Worm (Caenorhabditis elegans) whole organism, L4 larva: ENCODE data around the gene Y50D7A.8.
A peak's percentile ranks its signal among the peaks of the same experiment; 100 is the strongest.

Experiments used
- D1046.2 ChIP-seq: fragments of 200-800 bp; sonication (Bioruptor generic); IDR thresholded peaks from 2 replicates; pipeline ENCODE4 v1.3.6; 2022; ENCODE audit warnings: missing genetic modification characterization, missing compliant biosample characterization
- F37D6.2 ChIP-seq: sonication (generic microtip); optimal IDR thresholded peaks from 2 replicates; lab custom pipeline; 2016; ENCODE audit warnings: mild to moderate bottlenecking, missing genetic modification characterization, missing compliant biosample characterization
- R02D3.7 ChIP-seq: fragments of 150-350 bp; sonication (generic microtip); optimal IDR thresholded peaks from 3 replicates; lab custom pipeline; 2014; ENCODE audit warnings: missing biosample characterization, missing genetic modification characterization
- T26A8.4 ChIP-seq: fragments of 200-800 bp; sonication (Bioruptor generic); IDR thresholded peaks from 2 replicates; pipeline ENCODE4 v1.3.6; 2022; ENCODE audit warnings: missing genetic modification characterization, missing compliant biosample characterization
- Y105C5A.15 ChIP-seq: fragments of 200-800 bp; sonication (Bioruptor generic); IDR thresholded peaks from 2 replicates; pipeline ENCODE4 v1.3.6; 2022; ENCODE audit warnings: missing genetic modification characterization, missing compliant biosample characterization
- Y48G9A.11 ChIP-seq: fragments of 200-800 bp; sonication (Bioruptor generic); IDR thresholded peaks from 2 replicates; pipeline ENCODE4 v1.3.6; 2022; ENCODE audit warnings: missing genetic modification reagents, missing genetic modification characterization, missing compliant biosample characterization
- ZK546.5 ChIP-seq, 2 experiments: sonication (generic microtip); optimal IDR thresholded peaks; 2 replicates each; lab custom pipeline; 2017; ENCODE audit warnings: missing biosample characterization in 2 of 2, missing genetic modification characterization in 2 of 2
- aha-1 ChIP-seq: fragments of 150-350 bp; peaks from one replicate; lab custom pipeline; 2014; ENCODE audit warnings: missing biosample characterization, missing genetic modification characterization
- ama-1 ChIP-seq: fragments of 150-350 bp; optimal IDR thresholded peaks from 2 replicates; lab custom pipeline; 2014; ENCODE audit warnings: inconsistent platforms, mixed read lengths
- arid-1 ChIP-seq: fragments of 200-800 bp; sonication (Bioruptor generic); conservative IDR thresholded peaks from 2 replicates; pipeline ENCODE4 v1.3.6; 2022; ENCODE audit warnings: missing genetic modification reagents, missing genetic modification characterization, missing compliant biosample characterization
- attf-4 ChIP-seq: sonication (generic microtip); optimal IDR thresholded peaks from 3 replicates; lab custom pipeline; 2017; ENCODE audit warnings: missing biosample characterization, missing genetic modification characterization
- ceh-82 ChIP-seq: sonication (generic microtip); optimal IDR thresholded peaks from 2 replicates; lab custom pipeline; 2017; ENCODE audit warnings: missing biosample characterization, missing genetic modification characterization
- ces-1 ChIP-seq: fragments of 150-350 bp; sonication (generic microtip); optimal IDR thresholded peaks from 4 replicates; lab custom pipeline; 2014; ENCODE audit warnings: missing biosample characterization, missing genetic modification reagents, missing genetic modification characterization
- ctbp-1 ChIP-seq: fragments of 200-800 bp; sonication (Bioruptor generic); IDR thresholded peaks from 2 replicates; pipeline ENCODE4 v1.3.6; 2022; ENCODE audit warnings: missing genetic modification reagents, missing genetic modification characterization, missing compliant biosample characterization
- daf-16 ChIP-seq, 3 experiments: sonication (generic microtip); optimal IDR thresholded peaks; 2 replicates each; lab custom pipeline; 2016 to 2017; ENCODE audit warnings: missing genetic modification characterization in 3 of 3, missing genetic modification reagents in 3 of 3, mild to moderate bottlenecking in 2 of 3, missing compliant biosample characterization in 2 of 3, missing biosample characterization in 1 of 3, moderate library complexity in 1 of 3
- daf-19 ChIP-seq: fragments of 200-800 bp; sonication (Bioruptor generic); conservative IDR thresholded peaks from 2 replicates; pipeline ENCODE4 v1.3.6; 2022; ENCODE audit warnings: missing genetic modification characterization, missing compliant biosample characterization
- dmd-9 ChIP-seq: fragments of 200-800 bp; sonication (Bioruptor generic); IDR thresholded peaks from 2 replicates; pipeline ENCODE4 v1.3.6; 2022; ENCODE audit warnings: missing genetic modification reagents, missing genetic modification characterization, missing compliant biosample characterization
- duxl-1 ChIP-seq: sonication (generic microtip); optimal IDR thresholded peaks from 2 replicates; lab custom pipeline; 2016; ENCODE audit warnings: mild to moderate bottlenecking, missing genetic modification characterization, moderate library complexity, missing compliant biosample characterization; ENCODE audit not compliant: poor library complexity
- dve-1 ChIP-seq: sonication (generic microtip); optimal IDR thresholded peaks from 2 replicates; lab custom pipeline; 2017; ENCODE audit warnings: antibody characterized with exemption, mild to moderate bottlenecking, missing genetic modification characterization, missing compliant biosample characterization; ENCODE audit not compliant: insufficient read depth
- egl-27 ChIP-seq: sonication (generic microtip); optimal IDR thresholded peaks from 3 replicates; lab custom pipeline; 2017; ENCODE audit warnings: missing biosample characterization, missing genetic modification reagents, missing genetic modification characterization
- egl-43 ChIP-seq: fragments of 200-800 bp; sonication (Bioruptor generic); IDR thresholded peaks from 2 replicates; pipeline ENCODE4 v1.3.6; 2022; ENCODE audit warnings: missing genetic modification reagents, missing genetic modification characterization, missing compliant biosample characterization
- fkh-10 ChIP-seq: fragments of 150-350 bp; optimal IDR thresholded peaks from 2 replicates; lab custom pipeline; 2014; ENCODE audit warnings: missing biosample characterization, missing genetic modification reagents, missing genetic modification characterization
- hlh-11 ChIP-seq: fragments of 200-800 bp; sonication (Bioruptor generic); optimal IDR thresholded peaks from 2 replicates; lab custom pipeline; 2018; ENCODE audit warnings: mild to moderate bottlenecking, missing genetic modification characterization, missing compliant biosample characterization
- hlh-30 ChIP-seq: sonication (generic microtip); optimal IDR thresholded peaks from 2 replicates; lab custom pipeline; 2017; ENCODE audit warnings: antibody characterized with exemption, mild to moderate bottlenecking, missing genetic modification characterization, missing compliant biosample characterization; ENCODE audit not compliant: insufficient read depth
- lin-15B ChIP-seq: fragments of 150-350 bp; sonication (generic microtip); optimal IDR thresholded peaks from 3 replicates; lab custom pipeline; 2014; ENCODE audit warnings: missing biosample characterization, missing genetic modification characterization
- lin-38 ChIP-seq: fragments of 200-800 bp; sonication (Bioruptor generic); IDR thresholded peaks from 2 replicates; pipeline ENCODE4 v1.3.6; 2022; ENCODE audit warnings: missing genetic modification reagents, missing genetic modification characterization, missing compliant biosample characterization
- lsy-2 ChIP-seq, 2 experiments: fragments of 150-350 bp in 1 of 2; sonication (generic microtip) in 1 of 2; optimal IDR thresholded peaks; 2 replicates each; lab custom pipeline; 2014 to 2017; ENCODE audit warnings: missing biosample characterization in 2 of 2, missing genetic modification characterization in 2 of 2
- madf-5 ChIP-seq, 2 experiments: fragments of 200-800 bp; sonication (Bioruptor generic); IDR thresholded peaks; 2 replicates each; pipeline ENCODE4 v1.3.6; 2022; ENCODE audit warnings: missing compliant biosample characterization in 2 of 2, missing genetic modification characterization in 2 of 2
- mes-2 ChIP-seq: sonication (generic microtip); optimal IDR thresholded peaks from 2 replicates; lab custom pipeline; 2016; ENCODE audit warnings: missing genotype, mild to moderate bottlenecking, missing genetic modification characterization, missing compliant biosample characterization; ENCODE audit not compliant: poor library complexity, severe bottlenecking
- nhr-102 ChIP-seq: sonication (generic microtip); optimal IDR thresholded peaks from 2 replicates; lab custom pipeline; 2016; ENCODE audit warnings: mild to moderate bottlenecking, missing genetic modification characterization, moderate library complexity, missing compliant biosample characterization
- nhr-237 ChIP-seq: sonication (generic microtip); optimal IDR thresholded peaks from 2 replicates; lab custom pipeline; 2017; ENCODE audit warnings: missing biosample characterization, missing genetic modification characterization
- nhr-25 ChIP-seq: sonication (generic microtip); optimal IDR thresholded peaks from 2 replicates; lab custom pipeline; 2017; ENCODE audit warnings: missing genetic modification characterization, mild to moderate bottlenecking, missing compliant biosample characterization, antibody characterized with exemption, moderate library complexity, borderline replicate concordance; ENCODE audit not compliant: insufficient read depth
- nhr-48 ChIP-seq: sonication (generic microtip); optimal IDR thresholded peaks from 2 replicates; lab custom pipeline; 2016; ENCODE audit warnings: mild to moderate bottlenecking, missing genetic modification characterization, missing compliant biosample characterization
- nhr-6 ChIP-seq: fragments of 150-350 bp; optimal IDR thresholded peaks from 2 replicates; lab custom pipeline; 2014; ENCODE audit warnings: missing biosample characterization, missing genetic modification characterization
- php-3 ChIP-seq: fragments of 200-800 bp; sonication (Bioruptor generic); IDR thresholded peaks from 2 replicates; pipeline ENCODE4 v1.3.6; 2022; ENCODE audit warnings: missing genetic modification reagents, missing genetic modification characterization, missing compliant biosample characterization
- rbr-2 ChIP-seq: sonication (generic microtip); optimal IDR thresholded peaks from 2 replicates; lab custom pipeline; 2016; ENCODE audit warnings: missing genotype, missing genetic modification characterization, missing compliant biosample characterization
- saeg-2 ChIP-seq: fragments of 200-800 bp; sonication (Bioruptor generic); IDR thresholded peaks from 2 replicates; pipeline ENCODE4 v1.3.6; 2022; ENCODE audit warnings: missing genetic modification reagents, missing genetic modification characterization, missing compliant biosample characterization
- spr-1 ChIP-seq: sonication (generic microtip); optimal IDR thresholded peaks from 2 replicates; lab custom pipeline; 2016; ENCODE audit warnings: mild to moderate bottlenecking, missing genetic modification characterization, missing compliant biosample characterization
- unc-39 ChIP-seq: sonication (generic microtip); optimal IDR thresholded peaks from 2 replicates; lab custom pipeline; 2017; ENCODE audit warnings: missing biosample characterization, missing genetic modification characterization
- unc-62 ChIP-seq, 3 experiments: fragments of 150-350 bp in 1 of 3; sonication (generic microtip); optimal IDR thresholded peaks in 2 of 3; peaks in 1 of 3; 1 replicate in 1 of 3; 2 replicates in 2 of 3; lab custom pipeline; 2014 to 2017; ENCODE audit warnings: missing biosample characterization in 3 of 3, missing genetic modification characterization in 3 of 3, missing genetic modification reagents in 3 of 3, missing genotype in 1 of 3
- zag-1 ChIP-seq: fragments of 150-350 bp; optimal IDR thresholded peaks from 2 replicates; lab custom pipeline; 2014; ENCODE audit warnings: missing biosample characterization, missing genetic modification characterization
- zip-11 ChIP-seq: fragments of 200-800 bp; sonication (Bioruptor generic); IDR thresholded peaks from 2 replicates; pipeline ENCODE4 v1.3.6; 2022; ENCODE audit warnings: missing genetic modification characterization, missing compliant biosample characterization

The Y50D7A.8 gene

ce11 chrIII:343346-344220 is 542 bp upstream of the Y50D7A.8 start:
- TF ChIP-seq spr-1 (peak; percentile 7), attf-4 (tag; lab: Kevin White, UChicago) (no peak), nhr-6 (peak; percentile 5), nhr-102 (tag; lab: Kevin White, UChicago) (peak; percentile 74), Y48G9A.11 (no peak), mes-2 (tag; lab: Kevin White, UChicago) (peak; percentile 49), nhr-48 (peak; percentile 55), daf-16 (GFP tag; optimal IDR thresholded peaks at IDR 0.05; lab: Kevin White, UChicago) (no peak), daf-16 (tag; optimal IDR thresholded peaks at IDR 0.05; lab: Kevin White, UChicago) (peak; percentile 52), zip-11 (GFP tag; lab: Robert Waterston, UW) (no peak), ctbp-1 (peak; percentile 64; the same call in 1 of the 2 replicates), dmd-9 (no peak), Y105C5A.15 (GFP tag; lab: Robert Waterston, UW) (0 out of 2 replicates have a peak, but pooled peaks have one; percentile 18), fkh-10 (GFP tag; lab: Kevin White, UChicago) (no peak), duxl-1 (tag; lab: Kevin White, UChicago) (peak; percentile 3), unc-62 (GFP tag; optimal IDR thresholded peaks at IDR 0.05 in 1 of 2; lab: Kevin White, UChicago) (peak in 1 of 2 experiments; percentile 95), unc-62 (tag; optimal IDR thresholded peaks at IDR 0.05; lab: Kevin White, UChicago) (no peak), T26A8.4 (peak; percentile 53), hlh-30 (tag; lab: Kevin White, UChicago) (no peak), aha-1 (tag; lab: Kevin White, UChicago) (peak; percentile 84), F37D6.2 (tag; lab: Kevin White, UChicago) (peak; percentile 12), php-3 (GFP tag; lab: Robert Waterston, UW) (peak; percentile 63; the same call in 1 of the 2 replicates), ceh-82 (no peak), arid-1 (GFP tag; lab: Robert Waterston, UW) (peak; percentile 36; the same call in 1 of the 2 replicates), unc-39 (no peak), lin-38 (peak; percentile 82), daf-19 (GFP tag; lab: Robert Waterston, UW) (0 out of 2 replicates have a peak, but pooled peaks have one; percentile 38), madf-5 (GFP tag; IDR thresholded peaks at IDR 0.05; lab: Robert Waterston, UW) (no peak), saeg-2 (0 out of 2 replicates have a peak, but pooled peaks have one; percentile 6), rbr-2 (tag; lab: Kevin White, UChicago) (peak; percentile 45), lsy-2 (tag; optimal IDR thresholded peaks at IDR 0.05; lab: Kevin White, UChicago) (peak in 1 of 2 experiments; percentile 26)

ce11 chrIII:315160-315559 is 27.9 kb downstream of the Y50D7A.8 start, which contains the start of gene Y50D7A.10:
Gene Y50D7A.10 (plus strand): TSS chrIII:315460.
- no peak for TF ChIP-seq lin-38
- no peak for TF ChIP-seq arid-1 (GFP tag; lab: Robert Waterston, UW)
- TF ChIP-seq nhr-25 (tag; lab: Kevin White, UChicago), result no peak
- no peak for TF ChIP-seq lin-15B (tag; lab: Kevin White, UChicago)
- no peak for TF ChIP-seq zag-1 (tag; lab: Kevin White, UChicago)
- TF ChIP-seq dve-1 (tag; lab: Kevin White, UChicago), result no peak
- no peak for TF ChIP-seq egl-43 (GFP tag; lab: Robert Waterston, UW)

ce11 chrIII:312873-313272 is 30.2 kb downstream of the Y50D7A.8 start:
- TF ChIP-seq ama-1 (no peak), lin-38 (no peak), attf-4 (tag; lab: Kevin White, UChicago) (peak; percentile 18), mes-2 (tag; lab: Kevin White, UChicago) (no peak), ZK546.5 (tag; optimal IDR thresholded peaks at IDR 0.05; lab: Kevin White, UChicago) (peak in 1 of 2 experiments; percentile 15), nhr-237 (tag; lab: Kevin White, UChicago) (no peak), unc-39 (no peak), aha-1 (tag; lab: Kevin White, UChicago) (peak; percentile 99), R02D3.7 (tag; lab: Kevin White, UChicago) (no peak), zag-1 (tag; lab: Kevin White, UChicago) (no peak), D1046.2 (no peak), ces-1 (GFP tag; lab: Kevin White, UChicago) (no peak), hlh-11 (no peak), egl-27 (tag; lab: Kevin White, UChicago) (peak; percentile 35)
